Worm (Caenorhabditis elegans) whole organism, L1 larva: ENCODE results near the gene ZK105.12.

Experiments
- C04F5.9 ChIP-seq: sonication (generic microtip); optimal IDR thresholded peaks from 2 replicates; lab custom pipeline; 2016; ENCODE audit warnings: missing genetic modification characterization, missing compliant biosample characterization
- C34B4.2 ChIP-seq: sonication (generic microtip); optimal IDR thresholded peaks from 2 replicates; lab custom pipeline; 2017; ENCODE audit warnings: mild to moderate bottlenecking, missing genetic modification characterization, missing compliant biosample characterization
- F16B12.6 ChIP-seq: fragments of 150-350 bp; optimal IDR thresholded peaks from 2 replicates; lab custom pipeline; 2014; ENCODE audit warnings: missing biosample characterization, missing genetic modification characterization
- aly-2 ChIP-seq: fragments of 150-350 bp; optimal IDR thresholded peaks from 2 replicates; lab custom pipeline; 2014; ENCODE audit warnings: missing biosample characterization, missing genetic modification characterization
- ama-1 ChIP-seq: fragments of 150-350 bp; optimal IDR thresholded peaks from 2 replicates; lab custom pipeline; 2014
- ceh-82 ChIP-seq, 3 experiments: fragments of 150-350 bp in 1 of 3; sonication (generic microtip) in 2 of 3; optimal IDR thresholded peaks; 2 replicates each; lab custom pipeline; 2014 to 2017; ENCODE audit warnings: missing biosample characterization in 3 of 3, missing genetic modification characterization in 3 of 3
- ceh-88 ChIP-seq: fragments of 200-800 bp; sonication (Bioruptor generic); IDR thresholded peaks from 2 replicates; pipeline ENCODE4 v1.3.6; 2022; ENCODE audit warnings: missing genetic modification characterization, missing compliant biosample characterization
- ceh-90 ChIP-seq: sonication (generic microtip); optimal IDR thresholded peaks from 2 replicates; lab custom pipeline; 2016; ENCODE audit warnings: missing genetic modification characterization, missing compliant biosample characterization
- dsc-1 ChIP-seq: sonication (generic microtip); optimal IDR thresholded peaks from 2 replicates; lab custom pipeline; 2016; ENCODE audit warnings: mild to moderate bottlenecking, missing genetic modification characterization, missing compliant biosample characterization
- egl-13 ChIP-seq: sonication (generic microtip); optimal IDR thresholded peaks from 2 replicates; lab custom pipeline; 2016; ENCODE audit warnings: missing genotype, missing genetic modification reagents, missing genetic modification characterization, missing compliant biosample characterization
- egl-27 ChIP-seq, 2 experiments: fragments of 150-350 bp in 1 of 2; sonication (generic microtip); optimal IDR thresholded peaks; 3 replicates each; lab custom pipeline; 2017 to 2018; ENCODE audit warnings: missing biosample characterization in 2 of 2, missing genetic modification characterization in 2 of 2, missing genetic modification reagents in 2 of 2
- elt-2 ChIP-seq: sonication (generic microtip); optimal IDR thresholded peaks from 2 replicates; lab custom pipeline; 2016; ENCODE audit warnings: missing genetic modification characterization, mild to moderate bottlenecking, inconsistent platforms, missing compliant biosample characterization, missing genetic modification reagents
- fkh-4 ChIP-seq: sonication (generic microtip); optimal IDR thresholded peaks from 2 replicates; lab custom pipeline; 2016; ENCODE audit warnings: missing compliant biosample characterization, missing genetic modification characterization, borderline replicate concordance
- fkh-8 ChIP-seq: sonication (generic microtip); optimal IDR thresholded peaks from 2 replicates; lab custom pipeline; 2016; ENCODE audit warnings: mild to moderate bottlenecking, missing genetic modification characterization, missing compliant biosample characterization
- fos-1 ChIP-seq: fragments of 150-350 bp; optimal IDR thresholded peaks from 2 replicates; lab custom pipeline; 2014; ENCODE audit warnings: missing biosample characterization, missing genetic modification characterization
- hlh-17 ChIP-seq: fragments of 200-800 bp; sonication (Bioruptor generic); optimal IDR thresholded peaks from 2 replicates; lab custom pipeline; 2018; ENCODE audit warnings: missing genetic modification characterization, mild to moderate bottlenecking, missing compliant biosample characterization, moderate library complexity, borderline replicate concordance
- hlh-4 ChIP-seq: sonication (generic microtip); optimal IDR thresholded peaks from 2 replicates; lab custom pipeline; 2016; ENCODE audit warnings: mild to moderate bottlenecking, missing genetic modification characterization, missing compliant biosample characterization
- irx-1 ChIP-seq: sonication (generic microtip); optimal IDR thresholded peaks from 2 replicates; lab custom pipeline; 2016; ENCODE audit warnings: missing genetic modification characterization, missing compliant biosample characterization
- lin-14 ChIP-seq: fragments of 200-800 bp; sonication (Bioruptor generic); optimal IDR thresholded peaks from 2 replicates; lab custom pipeline; 2018; ENCODE audit warnings: mild to moderate bottlenecking, missing genetic modification characterization, moderate library complexity, missing compliant biosample characterization
- lin-15B ChIP-seq: fragments of 150-350 bp; sonication (generic microtip); optimal IDR thresholded peaks from 3 replicates; lab custom pipeline; 2014; ENCODE audit warnings: missing biosample characterization, missing genetic modification characterization
- lin-35 ChIP-seq, 2 experiments: fragments of 150-350 bp; optimal IDR thresholded peaks; 2 replicates each; lab custom pipeline; 2014; ENCODE audit warnings: missing biosample characterization in 2 of 2, missing genetic modification characterization in 2 of 2, missing genetic modification reagents in 2 of 2
- lin-39 ChIP-seq: fragments of 150-350 bp; optimal IDR thresholded peaks from 2 replicates; lab custom pipeline; 2014; ENCODE audit warnings: missing biosample characterization, missing genetic modification reagents, missing genetic modification characterization
- lsy-2 ChIP-seq, 2 experiments: fragments of 150-350 bp; optimal IDR thresholded peaks; 2 replicates each; lab custom pipeline; 2014; ENCODE audit warnings: missing biosample characterization in 2 of 2, missing genetic modification characterization in 2 of 2
- mdl-1 ChIP-seq, 2 experiments: fragments of 150-350 bp; optimal IDR thresholded peaks; 2 replicates each; lab custom pipeline; 2014 to 2017; ENCODE audit warnings: missing biosample characterization in 2 of 2, missing genetic modification characterization in 2 of 2, inconsistent platforms in 1 of 2
- nhr-20 ChIP-seq: sonication (generic microtip); optimal IDR thresholded peaks from 2 replicates; lab custom pipeline; 2016; ENCODE audit warnings: mild to moderate bottlenecking, missing genetic modification characterization, missing compliant biosample characterization
- nhr-47 ChIP-seq: sonication (generic microtip); optimal IDR thresholded peaks from 2 replicates; lab custom pipeline; 2016; ENCODE audit warnings: mild to moderate bottlenecking, missing genetic modification characterization, moderate library complexity, missing compliant biosample characterization
- nhr-71 ChIP-seq: sonication (generic microtip); optimal IDR thresholded peaks from 2 replicates; lab custom pipeline; 2016; ENCODE audit warnings: mild to moderate bottlenecking, missing genetic modification characterization, moderate library complexity, missing compliant biosample characterization
- nhr-76 ChIP-seq: sonication (generic microtip); optimal IDR thresholded peaks from 2 replicates; lab custom pipeline; 2017; ENCODE audit warnings: missing biosample characterization, missing genetic modification characterization
- nhr-85 ChIP-seq: sonication (generic microtip); peaks from one replicate; lab custom pipeline; 2016; ENCODE audit warnings: missing genetic modification characterization, inconsistent platforms, missing compliant biosample characterization
- snpc-4 ChIP-seq: fragments of 150-350 bp; optimal IDR thresholded peaks from 2 replicates; lab custom pipeline; 2014; ENCODE audit warnings: missing biosample characterization, missing genetic modification characterization
- snu-23 ChIP-seq: sonication (generic microtip); optimal IDR thresholded peaks from 2 replicates; lab custom pipeline; 2016; ENCODE audit warnings: missing genetic modification characterization, missing compliant biosample characterization
- swsn-7 ChIP-seq: sonication (generic microtip); optimal IDR thresholded peaks from 2 replicates; lab custom pipeline; 2016; ENCODE audit warnings: missing genetic modification characterization, missing compliant biosample characterization
- tbx-2 ChIP-seq: sonication (generic microtip); optimal IDR thresholded peaks from 2 replicates; lab custom pipeline; 2016; ENCODE audit warnings: missing genetic modification characterization, missing compliant biosample characterization
- tlp-1 ChIP-seq: fragments of 150-350 bp; optimal IDR thresholded peaks from 2 replicates; lab custom pipeline; 2014; ENCODE audit warnings: missing biosample characterization, missing genetic modification characterization
- unc-130 ChIP-seq: fragments of 150-350 bp; optimal IDR thresholded peaks from 2 replicates; lab custom pipeline; 2017; ENCODE audit warnings: missing biosample characterization, missing genetic modification characterization, inconsistent platforms
- unc-86 ChIP-seq: sonication (generic microtip); optimal IDR thresholded peaks from 2 replicates; lab custom pipeline; 2016; ENCODE audit warnings: missing genetic modification characterization, missing compliant biosample characterization
- vab-15 ChIP-seq: sonication (generic microtip); optimal IDR thresholded peaks from 2 replicates; lab custom pipeline; 2017; ENCODE audit warnings: missing genotype, mild to moderate bottlenecking, missing genetic modification characterization, missing compliant biosample characterization
- xbp-1 ChIP-seq: sonication (generic microtip); optimal IDR thresholded peaks from 2 replicates; lab custom pipeline; 2016; ENCODE audit warnings: missing genetic modification characterization, missing compliant biosample characterization
- zip-4 ChIP-seq: fragments of 200-800 bp; sonication (Bioruptor generic); optimal IDR thresholded peaks from 2 replicates; lab custom pipeline; 2018; ENCODE audit warnings: mild to moderate bottlenecking, missing genetic modification characterization, moderate library complexity, missing compliant biosample characterization
- ztf-4 ChIP-seq: fragments of 150-350 bp; optimal IDR thresholded peaks from 2 replicates; lab custom pipeline; 2014; ENCODE audit warnings: missing biosample characterization, missing genetic modification characterization

Gene ZK105.12

DNA sequence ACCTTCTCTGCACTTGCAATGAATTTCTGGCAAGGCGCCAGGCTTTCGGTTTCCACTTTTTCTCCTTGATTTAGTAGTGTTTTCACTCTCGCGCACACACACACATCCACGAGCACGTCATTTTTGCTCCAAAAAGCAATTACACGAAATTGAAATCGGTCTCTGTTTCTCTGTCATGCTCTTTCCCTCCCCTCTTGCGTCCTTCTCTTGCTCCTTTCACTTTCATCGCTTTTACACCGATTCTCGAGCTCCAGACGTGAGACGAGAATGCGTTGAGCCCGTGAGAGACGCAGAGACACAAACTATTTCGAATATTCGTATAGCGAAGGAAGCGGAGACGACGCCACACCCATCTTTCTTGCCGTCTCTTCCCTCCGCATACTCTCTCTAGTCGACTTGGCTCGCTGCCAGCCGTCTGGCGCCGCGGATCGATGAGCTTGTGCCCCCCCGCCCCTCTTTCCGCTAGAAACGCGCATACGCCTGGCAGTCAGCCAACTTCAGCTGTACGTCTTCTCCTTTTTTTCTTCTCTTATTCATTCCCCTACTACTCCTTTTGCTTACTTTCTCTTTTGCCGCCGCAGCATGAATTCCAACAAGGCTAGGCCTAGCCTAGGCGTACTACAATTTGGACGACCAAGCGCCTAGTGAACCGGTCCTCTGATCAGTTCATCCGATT is 12.2 kb upstream of the ZK105.12 start (continued):
- no peak for TF ChIP-seq hlh-17 (GFP tag; lab: Kevin White, UChicago)
- TF ChIP-seq snpc-4 = peak; percentile 16
- TF ChIP-seq ama-1 (lab: Kevin White, UChicago) = no peak
- TF ChIP-seq F16B12.6 = no peak
- TF ChIP-seq swsn-7 (tag; lab: Kevin White, UChicago) = peak; percentile 86
- TF ChIP-seq lin-35 (GFP tag; optimal IDR thresholded peaks at IDR 0.05; lab: Kevin White, UChicago) = peak in 1 of 2 experiments; percentile 67
- peak; percentile 80 for TF ChIP-seq snu-23 (GFP tag; lab: Kevin White, UChicago)
- no peak for TF ChIP-seq nhr-76
- no peak for TF ChIP-seq aly-2
- peak; percentile 81 for TF ChIP-seq ceh-88 (GFP tag; lab: Robert Waterston, UW)
- TF ChIP-seq elt-2 = peak; percentile 45
- TF ChIP-seq lin-39 (tag; lab: Kevin White, UChicago) = peak; percentile 24
- TF ChIP-seq nhr-71 (tag; lab: Kevin White, UChicago) = peak; percentile 96
- TF ChIP-seq C34B4.2 = no peak
- TF ChIP-seq nhr-20 (tag; lab: Kevin White, UChicago) = peak; percentile 75
- TF ChIP-seq ztf-4 (tag; lab: Kevin White, UChicago) = peak; percentile 36
- TF ChIP-seq fkh-4 (tag; lab: Kevin White, UChicago) = peak; percentile 3
- peak; percentile 19 for TF ChIP-seq hlh-4 (tag; lab: Kevin White, UChicago)
- peak in 1 of 2 experiments; percentile 89 for TF ChIP-seq egl-27 (tag; optimal IDR thresholded peaks at IDR 0.05; lab: Kevin White, UChicago)
- peak; percentile 75 for TF ChIP-seq fos-1 (tag; lab: Kevin White, UChicago)
- TF ChIP-seq mdl-1 (tag; optimal IDR thresholded peaks at IDR 0.05; lab: Kevin White, UChicago) = no peak
- TF ChIP-seq nhr-85 (tag; lab: Kevin White, UChicago) = no peak
- peak; percentile 29 to 81 (median 41) for TF ChIP-seq ceh-82 (tag; optimal IDR thresholded peaks at IDR 0.05; lab: Kevin White, UChicago)
- TF ChIP-seq xbp-1 (tag; lab: Kevin White, UChicago) = peak; percentile 67
- peak; percentile 36 for TF ChIP-seq unc-130 (tag; lab: Kevin White, UChicago)
- TF ChIP-seq lin-14 = peak; percentile 98
- TF ChIP-seq zip-4 (GFP tag; lab: Kevin White, UChicago) = peak; percentile 52
- peak; percentile 94 for TF ChIP-seq nhr-47 (tag; lab: Kevin White, UChicago)
- TF ChIP-seq C04F5.9 (tag; lab: Kevin White, UChicago) = no peak
- TF ChIP-seq lsy-2 (tag; optimal IDR thresholded peaks at IDR 0.05; lab: Kevin White, UChicago) = peak; percentile 64 to 78
- TF ChIP-seq irx-1 (tag; lab: Kevin White, UChicago) = peak; percentile 74
- no peak for TF ChIP-seq ceh-90 (tag; lab: Kevin White, UChicago)
- TF ChIP-seq lin-15B (tag; lab: Kevin White, UChicago) = no peak
- TF ChIP-seq, all 84 proteins: peak for 50

DNA sequence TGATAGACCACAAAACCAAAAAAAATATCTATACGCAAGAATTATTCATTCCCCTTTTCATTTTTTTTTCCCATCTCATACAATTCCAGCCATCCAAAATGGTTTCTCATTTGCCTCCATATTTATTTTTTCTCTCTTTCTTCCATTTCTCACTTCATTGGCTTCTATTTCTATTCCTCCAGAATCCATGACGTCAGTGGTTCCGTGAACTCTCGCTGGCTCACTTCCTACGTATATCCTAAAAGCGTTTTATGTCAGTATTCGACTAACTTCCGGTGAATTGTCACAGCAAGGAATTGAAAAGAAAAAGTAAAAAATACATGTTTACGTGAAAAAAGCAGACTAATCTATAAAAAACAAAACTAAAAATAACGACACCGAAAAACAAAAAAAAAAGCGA is 11.0 kb upstream of the ZK105.12 start:
- TF ChIP-seq tlp-1 (tag; lab: Kevin White, UChicago) (no peak), unc-86 (tag; lab: Kevin White, UChicago) (peak; percentile 55), egl-13 (peak; percentile 37), nhr-71 (tag; lab: Kevin White, UChicago) (peak; percentile 64), lin-14 (peak; percentile 75), vab-15 (no peak), tbx-2 (tag; lab: Kevin White, UChicago) (peak; percentile 13), fkh-4 (tag; lab: Kevin White, UChicago) (no peak), fos-1 (tag; lab: Kevin White, UChicago) (no peak), fkh-8 (peak; percentile 71), nhr-47 (tag; lab: Kevin White, UChicago) (peak; percentile 30), dsc-1 (tag; lab: Kevin White, UChicago) (peak; percentile 15)
- TF ChIP-seq, all 84 proteins: peak for 8
